Worm (Caenorhabditis elegans) whole organism, L4 larva: Measurements from ENCODE around the gene clec-167.

Experiments used
- egl-27 ChIP-seq: sonication (generic microtip); optimal IDR thresholded peaks from 3 replicates; lab custom pipeline; 2017; ENCODE audit warnings: missing biosample characterization, missing genetic modification reagents, missing genetic modification characterization
- nhr-76 ChIP-seq: fragments of 150-350 bp; optimal IDR thresholded peaks from 2 replicates; lab custom pipeline; 2014; ENCODE audit warnings: missing biosample characterization, missing genetic modification characterization
- nhr-77 ChIP-seq: fragments of 150-350 bp; optimal IDR thresholded peaks from 2 replicates; lab custom pipeline; 2014; ENCODE audit warnings: missing biosample characterization, missing genetic modification characterization
- php-3 ChIP-seq: fragments of 200-800 bp; sonication (Bioruptor generic); IDR thresholded peaks from 2 replicates; pipeline ENCODE4 v1.3.6; 2022; ENCODE audit warnings: missing genetic modification reagents, missing genetic modification characterization, missing compliant biosample characterization
- unc-62 ChIP-seq, 3 experiments: fragments of 150-350 bp in 1 of 3; sonication (generic microtip); optimal IDR thresholded peaks in 2 of 3; peaks in 1 of 3; 1 replicate in 1 of 3; 2 replicates in 2 of 3; lab custom pipeline; 2014 to 2017; ENCODE audit warnings: missing biosample characterization in 3 of 3, missing genetic modification characterization in 3 of 3, missing genetic modification reagents in 3 of 3, missing genotype in 1 of 3
- ztf-11 ChIP-seq: fragments of 150-350 bp; optimal IDR thresholded peaks from 2 replicates; lab custom pipeline; 2014; ENCODE audit warnings: missing biosample characterization, missing genetic modification characterization

- no peak for TF ChIP-seq egl-27 (tag; lab: Kevin White, UChicago)
- TF ChIP-seq php-3 (GFP tag; lab: Robert Waterston, UW): no peak
- no peak for TF ChIP-seq ztf-11
- TF ChIP-seq unc-62 (GFP tag; optimal IDR thresholded peaks at IDR 0.05 in 1 of 2; lab: Kevin White, UChicago): no peak
- TF ChIP-seq unc-62 (tag; optimal IDR thresholded peaks at IDR 0.05; lab: Kevin White, UChicago): no peak
- TF ChIP-seq nhr-77 (tag; lab: Kevin White, UChicago): no peak
- TF ChIP-seq nhr-76 (tag; lab: Kevin White, UChicago): no peak
Observed at ce11 chrIV:1221167-1221566, 34.4 kb downstream of the clec-167 start, which contains the start of gene W09G12.10.
